Worm (Caenorhabditis elegans): Measurements from ENCODE around the gene cyp-34A5.
A peak's percentile ranks its signal among the peaks of the same experiment; 100 is the strongest.

The cyp-34A5 gene

DNA sequence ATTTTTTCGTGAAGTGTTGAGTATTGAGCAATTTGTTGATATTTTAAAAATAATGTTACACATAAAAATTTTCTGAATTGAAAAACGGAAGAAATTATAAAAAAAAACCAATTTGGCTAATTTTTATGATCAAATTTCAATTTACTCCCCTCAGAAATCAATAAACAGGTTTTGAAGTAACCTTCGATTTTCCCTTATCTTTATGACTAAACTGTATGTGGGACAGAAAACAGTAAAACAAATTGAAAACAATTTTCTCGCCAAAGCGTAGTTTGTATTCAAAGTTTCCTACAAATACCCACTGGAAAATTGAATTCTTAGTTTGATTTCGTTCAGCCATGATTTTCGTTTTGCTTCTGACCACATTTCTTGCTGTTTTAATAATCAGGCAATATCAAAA is 18.7 kb downstream of the cyp-34A5 start, which contains the start of gene cyp-35B1:
cyp-35B1 (plus strand) TSS at position 244 of the 400 bp plus-strand sequence.
- TF ChIP-seq Y67H2A.10 (GFP tag; conservative IDR thresholded peaks at IDR 0.05) (no peak), aptf-2 (GFP tag; conservative IDR thresholded peaks at IDR 0.05) (no peak), lin-35 (GFP tag; optimal IDR thresholded peaks at IDR 0.05) (no peak), egrh-3 (GFP tag; IDR thresholded peaks at IDR 0.05) (no peak), snpc-1.3 (tag; optimal IDR thresholded peaks at IDR 0.05; ENCODE audit: insufficient read depth) (no peak), gei-17 (GFP tag; optimal IDR thresholded peaks at IDR 0.05) (no peak), pha-4 (tag; optimal IDR thresholded peaks at IDR 0.05) (no peak), die-1 (tag; optimal IDR thresholded peaks at IDR 0.05) (no peak), fkh-3 (tag; optimal IDR thresholded peaks at IDR 0.05) (no peak), hlh-12 (tag; optimal IDR thresholded peaks at IDR 0.05) (no peak), tlf-1 (GFP tag; optimal IDR thresholded peaks at IDR 0.05) (no peak)

ce11 chrV:3935892-3936478 is 21.5 kb downstream of the cyp-34A5 start, which contains the start of gene cyp-35A5:
Gene cyp-35A5, plus strand, starts transcription at chrV:3936326.
- TF ChIP-seq hmg-20 (GFP tag; IDR thresholded peaks at IDR 0.05) (no peak), nhr-80 (tag; optimal IDR thresholded peaks at IDR 0.05) (peak; percentile 5)

ce11 chrV:3931326-3931725 is 26.2 kb downstream of the cyp-34A5 start, which contains the start of gene srx-63:
Gene srx-63, plus strand, starts transcription at chrV:3931626.
- no peak for TF ChIP-seq pbrm-1 (GFP tag; IDR thresholded peaks at IDR 0.05)
- TF ChIP-seq unc-62 (GFP tag; optimal IDR thresholded peaks at IDR 0.05) = no peak
- TF ChIP-seq F10E7.11 (tag; optimal IDR thresholded peaks at IDR 0.05) = no peak
- no peak for TF ChIP-seq sdz-38 (tag; optimal IDR thresholded peaks at IDR 0.05)
- TF ChIP-seq hrde-1 (tag; optimal IDR thresholded peaks at IDR 0.05; ENCODE audit: borderline replicate concordance) = no peak
- no peak for TF ChIP-seq madf-8 (GFP tag; conservative IDR thresholded peaks at IDR 0.05)
- TF ChIP-seq nfyb-1 (GFP tag; IDR thresholded peaks at IDR 0.05) = no peak
- TF ChIP-seq F55B11.4 (tag; optimal IDR thresholded peaks at IDR 0.05; ENCODE audit: borderline replicate concordance, insufficient read depth) = no peak
- no peak for TF ChIP-seq nhr-80 (tag; optimal IDR thresholded peaks at IDR 0.05)
- TF ChIP-seq Y79H2A.3 (GFP tag; conservative IDR thresholded peaks at IDR 0.05) = no peak
- no peak for TF ChIP-seq nhr-27 (tag; optimal IDR thresholded peaks at IDR 0.05)
- TF ChIP-seq ceh-91 (GFP tag; IDR thresholded peaks at IDR 0.05) = no peak
- no peak for TF ChIP-seq ekl-4 (GFP tag; IDR thresholded peaks at IDR 0.05)
- TF ChIP-seq fkh-3 (tag; optimal IDR thresholded peaks at IDR 0.05) = no peak
- TF ChIP-seq F22D6.2 (tag; optimal IDR thresholded peaks at IDR 0.05) = no peak
- TF ChIP-seq hlh-12 (tag; optimal IDR thresholded peaks at IDR 0.05) = no peak
- TF ChIP-seq Y53F4B.3 (GFP tag; IDR thresholded peaks at IDR 0.05) = no peak
- TF ChIP-seq cebp-2 (GFP tag; IDR thresholded peaks at IDR 0.05) = no peak

DNA sequence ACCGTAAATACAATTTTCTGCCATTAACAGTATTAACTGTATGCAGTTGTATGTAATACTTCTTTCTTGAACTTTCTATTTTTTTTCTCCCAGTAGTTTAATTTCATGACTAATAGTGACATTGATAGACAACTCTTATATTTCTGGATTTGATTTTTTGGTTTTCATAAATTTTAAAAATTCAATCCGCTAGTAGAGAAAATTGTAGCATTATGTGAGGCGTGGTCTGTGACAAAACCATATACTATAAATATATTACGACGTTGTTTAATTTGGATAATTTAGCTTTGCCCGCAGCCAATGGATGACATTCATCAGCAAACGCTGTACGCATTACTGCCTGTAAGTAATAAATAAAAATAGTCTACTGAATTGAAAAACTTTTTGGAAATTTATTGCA is 28.4 kb downstream of the cyp-34A5 start, which contains the start of gene srx-64:
srx-64 (plus strand) TSS at position 301 of the 400 bp plus-strand sequence.
- TF ChIP-seq hlh-12 (tag; optimal IDR thresholded peaks at IDR 0.05) = no peak
- no peak for TF ChIP-seq egrh-3 (GFP tag; IDR thresholded peaks at IDR 0.05)
- no peak for TF ChIP-seq ztf-28 (GFP tag; IDR thresholded peaks at IDR 0.05)
- TF ChIP-seq cebp-1 (GFP tag; IDR thresholded peaks at IDR 0.05) = no peak
- no peak for TF ChIP-seq cebp-1 (tag; optimal IDR thresholded peaks at IDR 0.05)
- TF ChIP-seq aptf-3 (GFP tag; IDR thresholded peaks at IDR 0.05) = no peak
- no peak for TF ChIP-seq F22D6.2 (tag; optimal IDR thresholded peaks at IDR 0.05)
- no peak for TF ChIP-seq efl-1 (GFP tag; optimal IDR thresholded peaks at IDR 0.05)
- no peak for TF ChIP-seq die-1 (tag; optimal IDR thresholded peaks at IDR 0.05)
- TF ChIP-seq Y95B8A.8 (GFP tag; IDR thresholded peaks at IDR 0.05) = no peak
